Fruit fly (Drosophila melanogaster): Measurements from ENCODE around the gene CG15465.

CG15465 gene

dm6 chrX:5085964-5086707 is 577 bp downstream of the CG15465 start (continued):
- TF ChIP-seq Aef1 (GFP tag; IDR thresholded peaks at IDR 0.05) (peak; percentile 43; the same call in 2 of the 3 replicates), Drgx (GFP tag; IDR thresholded peaks at IDR 0.05) (0 out of 2 replicates have a peak, but pooled peaks have one; percentile 22), pita (GFP tag; optimal IDR thresholded peaks at IDR 0.05) (no peak), Dfd (GFP tag; optimal IDR thresholded peaks at IDR 0.05) (no peak), Poxn (GFP tag; IDR thresholded peaks at IDR 0.05) (no peak), Hey (tag; optimal IDR thresholded peaks at IDR 0.05) (no peak), CG10321 (GFP tag; IDR thresholded peaks at IDR 0.05) (no peak), unc-4 (GFP tag; IDR thresholded peaks at IDR 0.05; ENCODE audit: partially characterized antibody) (no peak), E2f2 (GFP tag; IDR thresholded peaks at IDR 0.05) (no peak), MTF-1 (GFP tag; optimal IDR thresholded peaks at IDR 0.05; ENCODE audit: borderline replicate concordance) (no peak), Sry-δ (GFP tag; optimal IDR thresholded peaks at IDR 0.05) (no peak), CG18011 (GFP tag; optimal IDR thresholded peaks at IDR 0.05) (no peak), CG8290 (GFP tag; optimal IDR thresholded peaks at IDR 0.05) (no peak), CG8290 (tag; optimal IDR thresholded peaks at IDR 0.05) (peak in 1 of 2 experiments; percentile 7), zfh2 (GFP tag; optimal IDR thresholded peaks at IDR 0.05) (peak; percentile 12), CG12155 (GFP tag; optimal IDR thresholded peaks at IDR 0.05) (no peak), CG4854 (GFP tag; optimal IDR thresholded peaks at IDR 0.05) (no peak), CG17829 (tag; optimal IDR thresholded peaks at IDR 0.05) (no peak), CG15011 (GFP tag; optimal IDR thresholded peaks at IDR 0.05) (no peak), Hmx (GFP tag; optimal IDR thresholded peaks at IDR 0.05) (no peak), onecut (GFP tag; IDR thresholded peaks at IDR 0.05) (peak; percentile 95), slp2 (GFP tag; optimal IDR thresholded peaks at IDR 0.05) (peak; percentile 31), Mes4 (GFP tag; optimal IDR thresholded peaks at IDR 0.05) (no peak), cad (GFP tag; optimal IDR thresholded peaks at IDR 0.05) (no peak), az2 (GFP tag; optimal IDR thresholded peaks at IDR 0.05) (no peak), nerfin-1 (tag; optimal IDR thresholded peaks at IDR 0.05) (no peak), CG2199 (GFP tag; IDR thresholded peaks at IDR 0.05) (no peak), CG11504 (tag; optimal IDR thresholded peaks at IDR 0.05) (peak; percentile 59), fd3F (GFP tag; optimal IDR thresholded peaks at IDR 0.05) (no peak), D19A (tag; optimal IDR thresholded peaks at IDR 0.05) (peak; percentile 31), BtbVII (GFP tag; optimal IDR thresholded peaks at IDR 0.05) (no peak), sqz (GFP tag; optimal IDR thresholded peaks at IDR 0.05) (peak; percentile 93), CG13287 (GFP tag; IDR thresholded peaks at IDR 0.05; ENCODE audit: partially characterized antibody) (peak; percentile 35; the same call in 1 of the 2 replicates), NC2β (GFP tag; optimal IDR thresholded peaks at IDR 0.05) (no peak), ab (GFP tag; optimal IDR thresholded peaks at IDR 0.05) (no peak), sens (GFP tag) (peak; percentile 66), CG11456 (GFP tag; IDR thresholded peaks at IDR 0.05) (no peak), lbe (GFP tag; optimal IDR thresholded peaks at IDR 0.05) (no peak), Tbp (GFP tag; optimal IDR thresholded peaks at IDR 0.05) (no peak), ash1 (GFP tag; optimal IDR thresholded peaks at IDR 0.05) (no peak), CG13123 (GFP tag; optimal IDR thresholded peaks at IDR 0.05) (no peak), CG2875 (GFP tag; optimal IDR thresholded peaks at IDR 0.05) (no peak), CG6272 (GFP tag; IDR thresholded peaks at IDR 0.05) (no peak), CG4360 (GFP tag; IDR thresholded peaks at IDR 0.05) (peak; percentile 74), al (GFP tag; IDR thresholded peaks at IDR 0.05) (0 out of 2 replicates have a peak, but pooled peaks have one; percentile 12), stwl (tag; optimal IDR thresholded peaks at IDR 0.05) (no peak), CG31224 (GFP tag; IDR thresholded peaks at IDR 0.05) (peak; percentile 29; the same call in 1 of the 2 replicates), CG16863 (GFP tag; optimal IDR thresholded peaks at IDR 0.05) (peak; percentile 2), fd96Cb (tag; optimal IDR thresholded peaks at IDR 0.05) (peak; percentile 19), HLH54F (GFP tag; optimal IDR thresholded peaks at IDR 0.05) (no peak), CG2712 (tag; optimal IDR thresholded peaks at IDR 0.05) (peak; percentile 39)
